Fruit fly (Drosophila melanogaster): ENCODE data around the gene prtp.

The prtp gene

dm6 chrX:11764540-11765136 is 48.1 kb downstream of the prtp start, which contains the start of gene CG9360:
TSS of gene CG9360 (minus strand) at chrX:11764590.
- TF ChIP-seq kay (GFP tag; ENCODE audit: borderline replicate concordance) (peak; percentile 82), cnc (optimal IDR thresholded peaks at IDR 0.05) (peak; percentile 72 to 91), CG1620 (GFP tag; optimal IDR thresholded peaks at IDR 0.05) (no peak), tj (GFP tag; optimal IDR thresholded peaks at IDR 0.05) (peak; percentile 93)

- no peak for TF ChIP-seq CG11617 (GFP tag; optimal IDR thresholded peaks at IDR 0.05)
- TF ChIP-seq CG1620 (GFP tag; optimal IDR thresholded peaks at IDR 0.05), result no peak
- TF ChIP-seq kay (GFP tag; ENCODE audit: borderline replicate concordance), result no peak
- TF ChIP-seq Mnt (GFP tag; optimal IDR thresholded peaks at IDR 0.05), result no peak
- TF ChIP-seq toe (GFP tag; optimal IDR thresholded peaks at IDR 0.05), result no peak
- no peak for TF ChIP-seq pad (GFP tag; optimal IDR thresholded peaks at IDR 0.05)
- no peak for TF ChIP-seq cnc (optimal IDR thresholded peaks at IDR 0.05)
- no peak for TF ChIP-seq cic (GFP tag; optimal IDR thresholded peaks at IDR 0.05)
- no peak for TF ChIP-seq bab1 (GFP tag; optimal IDR thresholded peaks at IDR 0.05)
- TF ChIP-seq CG7101 (tag; optimal IDR thresholded peaks at IDR 0.05), result no peak
- no peak for TF ChIP-seq CG14711 (tag; optimal IDR thresholded peaks at IDR 0.05)
- no peak for TF ChIP-seq CG5204 (GFP tag; optimal IDR thresholded peaks at IDR 0.05)
- no peak for TF ChIP-seq Hr96 (GFP tag; optimal IDR thresholded peaks at IDR 0.05)
- TF ChIP-seq CG12768 (GFP tag; optimal IDR thresholded peaks at IDR 0.05), result no peak
- no peak for TF ChIP-seq ovo (GFP tag; optimal IDR thresholded peaks at IDR 0.05)
- TF ChIP-seq tj (GFP tag; optimal IDR thresholded peaks at IDR 0.05), result no peak
- TF ChIP-seq CG33017 (tag; optimal IDR thresholded peaks at IDR 0.05), result no peak
- TF ChIP-seq Clk (GFP tag; optimal IDR thresholded peaks at IDR 0.05), result no peak
- no peak for TF ChIP-seq CG7045 (GFP tag; optimal IDR thresholded peaks at IDR 0.05)
These were observed 52.9 kb downstream of the prtp start for dm6 chrX:11769435-11769834.
